Worm (Caenorhabditis elegans) whole organism, midembryonic: ENCODE results near the gene F58E6.4.

ENCODE experiments used
- cog-1 ChIP-seq: sonication (generic microtip); optimal IDR thresholded peaks from 2 replicates; lab custom pipeline; 2016; ENCODE audit warnings: missing genetic modification characterization, missing compliant biosample characterization
- flt-1 ChIP-seq: fragments of 200-800 bp; sonication (Bioruptor generic); IDR thresholded peaks from 2 replicates; pipeline ENCODE4 v1.3.6; 2022; ENCODE audit warnings: missing genetic modification characterization, missing compliant biosample characterization
- klf-2 ChIP-seq: fragments of 200-800 bp; sonication (Bioruptor generic); conservative IDR thresholded peaks from 2 replicates; pipeline ENCODE4 v1.3.6; 2022; ENCODE audit warnings: missing genetic modification reagents, missing genetic modification characterization, missing compliant biosample characterization
- tab-1 ChIP-seq: fragments of 200-800 bp; sonication (Bioruptor generic); IDR thresholded peaks from 2 replicates; pipeline ENCODE4 v1.3.6; 2022; ENCODE audit warnings: missing genetic modification characterization, missing compliant biosample characterization
- ztf-29 ChIP-seq: fragments of 200-800 bp; sonication (Bioruptor generic); IDR thresholded peaks from 2 replicates; pipeline ENCODE4 v1.3.6; 2022; ENCODE audit warnings: missing genetic modification reagents, missing genetic modification characterization, missing compliant biosample characterization

DNA sequence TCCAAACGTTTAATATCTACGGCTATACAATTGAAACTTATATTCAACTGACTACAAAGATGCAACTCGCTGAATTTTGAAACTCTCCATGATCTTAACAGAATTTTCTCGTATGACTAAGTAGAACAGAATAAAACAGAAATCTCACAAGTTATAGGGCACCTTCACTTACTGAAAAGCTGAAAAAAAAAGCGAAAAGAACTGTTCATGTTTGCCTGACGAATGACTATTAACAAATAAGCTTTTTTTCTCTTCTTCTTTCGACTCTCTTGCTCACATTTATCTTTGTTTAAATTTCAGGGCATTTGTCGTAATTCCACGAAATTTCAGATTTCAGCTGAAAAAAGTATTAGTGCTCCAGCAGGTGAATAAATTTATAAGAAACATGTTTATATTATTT is 47.5 kb downstream of the F58E6.4 start, which contains the start of gene xbx-6:
- no peak for TF ChIP-seq klf-2 (GFP tag; lab: Robert Waterston, UW)
- no peak for TF ChIP-seq flt-1
- no peak for TF ChIP-seq cog-1 (tag; lab: Kevin White, UChicago)
- no peak for TF ChIP-seq ztf-29
- no peak for TF ChIP-seq tab-1 (GFP tag; lab: Robert Waterston, UW)
